Worm (Caenorhabditis elegans) whole organism, late embryonic: ENCODE measurements around the gene ZK632.14.

Source experiments
- ceh-14 ChIP-seq: sonication (generic microtip); optimal IDR thresholded peaks from 2 replicates; lab custom pipeline; 2016; ENCODE audit warnings: missing genotype, missing genetic modification characterization, missing compliant biosample characterization
- ceh-31 ChIP-seq: sonication (generic microtip); optimal IDR thresholded peaks from 2 replicates; lab custom pipeline; 2016; ENCODE audit warnings: missing genetic modification characterization, missing compliant biosample characterization
- eyg-1 ChIP-seq: sonication (generic microtip); optimal IDR thresholded peaks from 2 replicates; lab custom pipeline; 2016; ENCODE audit warnings: missing genotype, missing genetic modification characterization, missing compliant biosample characterization
- gmeb-2 ChIP-seq: sonication (generic microtip); optimal IDR thresholded peaks from 2 replicates; lab custom pipeline; 2016; ENCODE audit warnings: missing genetic modification characterization, inconsistent platforms, missing compliant biosample characterization
- nfya-1 ChIP-seq: sonication (generic microtip); optimal IDR thresholded peaks from 2 replicates; lab custom pipeline; 2017; ENCODE audit warnings: missing genetic modification characterization, mild to moderate bottlenecking, missing compliant biosample characterization, antibody characterized with exemption, moderate library complexity
- nhr-11 ChIP-seq: fragments of 150-350 bp; optimal IDR thresholded peaks from 2 replicates; lab custom pipeline; 2014; ENCODE audit warnings: missing biosample characterization, missing genetic modification characterization
- pha-2 ChIP-seq: sonication (generic microtip); optimal IDR thresholded peaks from 2 replicates; lab custom pipeline; 2017; ENCODE audit warnings: mild to moderate bottlenecking, missing genetic modification characterization, missing compliant biosample characterization
- pqm-1 ChIP-seq: sonication (generic microtip); optimal IDR thresholded peaks from 2 replicates; lab custom pipeline; 2016; ENCODE audit warnings: missing genetic modification characterization, missing compliant biosample characterization
- tbx-2 ChIP-seq: sonication (generic microtip); optimal IDR thresholded peaks from 2 replicates; lab custom pipeline; 2016; ENCODE audit warnings: missing genetic modification characterization, missing compliant biosample characterization
- unc-55 ChIP-seq: sonication (generic microtip); optimal IDR thresholded peaks from 2 replicates; lab custom pipeline; 2017; ENCODE audit warnings: missing biosample characterization, missing genetic modification reagents, missing genetic modification characterization

DNA sequence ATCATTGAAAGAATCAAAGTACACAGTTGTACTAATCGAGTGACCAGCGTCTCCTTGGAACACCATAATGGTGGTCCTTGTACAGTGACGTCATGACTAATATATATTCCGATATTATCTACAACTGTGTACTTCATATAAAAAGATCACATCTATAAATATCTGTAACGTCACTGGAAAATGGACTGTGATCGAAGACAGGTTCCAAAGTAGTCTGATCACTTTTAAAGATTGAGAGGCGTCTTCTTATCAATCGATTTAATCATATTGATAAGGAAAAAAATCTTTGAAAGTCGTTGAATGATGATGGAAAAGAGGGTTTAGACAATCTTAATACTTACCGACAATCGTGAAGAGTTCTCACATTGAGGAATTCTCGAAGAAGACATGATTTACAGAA, 44.8 kb downstream of the ZK632.14 start:
- TF ChIP-seq nfya-1 (no peak), eyg-1 (tag; lab: Kevin White, UChicago) (no peak), nhr-11 (tag; lab: Kevin White, UChicago) (no peak), pqm-1 (tag; lab: Kevin White, UChicago) (no peak), ceh-31 (no peak), unc-55 (no peak), ceh-14 (tag; lab: Kevin White, UChicago) (no peak), tbx-2 (tag; lab: Kevin White, UChicago) (no peak), pha-2 (tag; lab: Kevin White, UChicago) (no peak), gmeb-2 (tag; lab: Kevin White, UChicago) (no peak)
